Worm (Caenorhabditis elegans) whole organism, L4 larva: Measurements from ENCODE around the gene arl-8.

ENCODE experiments used
- F10B5.3 ChIP-seq: sonication (generic microtip); optimal IDR thresholded peaks from 2 replicates; lab custom pipeline; 2016; ENCODE audit warnings: mild to moderate bottlenecking, missing genetic modification characterization, missing compliant biosample characterization
- F26F4.8 ChIP-seq: fragments of 200-800 bp; sonication (Bioruptor generic); conservative IDR thresholded peaks from 2 replicates; pipeline ENCODE4 v1.3.6; 2022; ENCODE audit warnings: missing genetic modification characterization, missing compliant biosample characterization
- R02D3.7 ChIP-seq: fragments of 150-350 bp; sonication (generic microtip); optimal IDR thresholded peaks from 3 replicates; lab custom pipeline; 2014; ENCODE audit warnings: missing biosample characterization, missing genetic modification characterization
- ama-1 ChIP-seq: fragments of 150-350 bp; optimal IDR thresholded peaks from 2 replicates; lab custom pipeline; 2014; ENCODE audit warnings: inconsistent platforms, mixed read lengths
- cey-2 ChIP-seq: sonication (generic microtip); optimal IDR thresholded peaks from 3 replicates; lab custom pipeline; 2017; ENCODE audit warnings: missing genetic modification characterization, mild to moderate bottlenecking, missing compliant biosample characterization, antibody characterized with exemption, borderline replicate concordance; ENCODE audit not compliant: insufficient read depth
- daf-12 ChIP-seq: fragments of 150-350 bp; optimal IDR thresholded peaks from 2 replicates; lab custom pipeline; 2014; ENCODE audit warnings: missing biosample characterization, missing genetic modification reagents, missing genetic modification characterization
- daf-16 ChIP-seq, 3 experiments: sonication (generic microtip); optimal IDR thresholded peaks; 2 replicates each; lab custom pipeline; 2016 to 2017; ENCODE audit warnings: missing genetic modification characterization in 3 of 3, missing genetic modification reagents in 3 of 3, mild to moderate bottlenecking in 2 of 3, missing compliant biosample characterization in 2 of 3, missing biosample characterization in 1 of 3, moderate library complexity in 1 of 3
- daf-19 ChIP-seq: fragments of 200-800 bp; sonication (Bioruptor generic); conservative IDR thresholded peaks from 2 replicates; pipeline ENCODE4 v1.3.6; 2022; ENCODE audit warnings: missing genetic modification characterization, missing compliant biosample characterization
- daf-8 ChIP-seq: fragments of 200-800 bp; sonication (Bioruptor generic); IDR thresholded peaks from 2 replicates; pipeline ENCODE4 v1.3.6; 2022; ENCODE audit warnings: missing genetic modification characterization, missing compliant biosample characterization
- dmd-6 ChIP-seq: fragments of 200-800 bp; sonication (Bioruptor generic); IDR thresholded peaks from 2 replicates; pipeline ENCODE4 v1.3.6; 2022; ENCODE audit warnings: missing genetic modification reagents, missing genetic modification characterization, missing compliant biosample characterization
- dmd-9 ChIP-seq: fragments of 200-800 bp; sonication (Bioruptor generic); IDR thresholded peaks from 2 replicates; pipeline ENCODE4 v1.3.6; 2022; ENCODE audit warnings: missing genetic modification reagents, missing genetic modification characterization, missing compliant biosample characterization
- duxl-1 ChIP-seq: sonication (generic microtip); optimal IDR thresholded peaks from 2 replicates; lab custom pipeline; 2016; ENCODE audit warnings: mild to moderate bottlenecking, missing genetic modification characterization, moderate library complexity, missing compliant biosample characterization; ENCODE audit not compliant: poor library complexity
- dve-1 ChIP-seq: sonication (generic microtip); optimal IDR thresholded peaks from 2 replicates; lab custom pipeline; 2017; ENCODE audit warnings: antibody characterized with exemption, mild to moderate bottlenecking, missing genetic modification characterization, missing compliant biosample characterization; ENCODE audit not compliant: insufficient read depth
- gei-8 ChIP-seq: fragments of 200-800 bp; sonication (Bioruptor generic); optimal IDR thresholded peaks from 2 replicates; lab custom pipeline; 2018; ENCODE audit warnings: mild to moderate bottlenecking, missing genetic modification characterization, missing compliant biosample characterization
- hmg-1.1 ChIP-seq: fragments of 200-800 bp; sonication (Bioruptor generic); IDR thresholded peaks from 2 replicates; pipeline ENCODE4 v1.3.6; 2022; ENCODE audit warnings: missing genetic modification reagents, missing genetic modification characterization, missing compliant biosample characterization
- lim-7 ChIP-seq: fragments of 200-800 bp; sonication (Bioruptor generic); IDR thresholded peaks from 2 replicates; pipeline ENCODE4 v1.3.6; 2022; ENCODE audit warnings: missing genetic modification characterization, missing compliant biosample characterization
- lin-1 ChIP-seq: fragments of 200-800 bp; sonication (Bioruptor generic); IDR thresholded peaks from 2 replicates; pipeline ENCODE4 v1.3.6; 2022; ENCODE audit warnings: missing genetic modification reagents, missing genetic modification characterization, missing compliant biosample characterization
- madf-9 ChIP-seq: fragments of 200-800 bp; sonication (Bioruptor generic); conservative IDR thresholded peaks from 2 replicates; pipeline ENCODE4 v1.3.6; 2022; ENCODE audit warnings: missing genetic modification reagents, missing genetic modification characterization, missing compliant biosample characterization
- mxl-2 ChIP-seq: fragments of 200-800 bp; sonication (Bioruptor generic); conservative IDR thresholded peaks from 2 replicates; pipeline ENCODE4 v1.3.6; 2022; ENCODE audit warnings: missing genetic modification reagents, missing genetic modification characterization, missing compliant biosample characterization
- nhr-102 ChIP-seq: sonication (generic microtip); optimal IDR thresholded peaks from 2 replicates; lab custom pipeline; 2016; ENCODE audit warnings: mild to moderate bottlenecking, missing genetic modification characterization, moderate library complexity, missing compliant biosample characterization
- nhr-111 ChIP-seq: fragments of 200-800 bp; sonication (Bioruptor generic); optimal IDR thresholded peaks from 2 replicates; lab custom pipeline; 2018; ENCODE audit warnings: mild to moderate bottlenecking, missing genetic modification characterization, missing compliant biosample characterization
- nhr-237 ChIP-seq: sonication (generic microtip); optimal IDR thresholded peaks from 2 replicates; lab custom pipeline; 2017; ENCODE audit warnings: missing biosample characterization, missing genetic modification characterization
- nhr-28 ChIP-seq: fragments of 150-350 bp; optimal IDR thresholded peaks from 2 replicates; lab custom pipeline; 2014; ENCODE audit warnings: missing biosample characterization, missing genetic modification characterization
- nhr-41 ChIP-seq: fragments of 200-800 bp; sonication (Bioruptor generic); IDR thresholded peaks from 2 replicates; pipeline ENCODE4 v1.3.6; 2022; ENCODE audit warnings: missing genetic modification reagents, missing genetic modification characterization, missing compliant biosample characterization
- php-3 ChIP-seq: fragments of 200-800 bp; sonication (Bioruptor generic); IDR thresholded peaks from 2 replicates; pipeline ENCODE4 v1.3.6; 2022; ENCODE audit warnings: missing genetic modification reagents, missing genetic modification characterization, missing compliant biosample characterization
- set-16 ChIP-seq: fragments of 200-800 bp; sonication (Bioruptor generic); IDR thresholded peaks from 2 replicates; pipeline ENCODE4 v1.3.6; 2022; ENCODE audit warnings: missing genetic modification reagents, missing genetic modification characterization, missing compliant biosample characterization
- snpc-1.2 ChIP-seq: fragments of 200-800 bp; sonication (Bioruptor generic); IDR thresholded peaks from 2 replicates; pipeline ENCODE4 v1.3.6; 2022; ENCODE audit warnings: missing genetic modification reagents, missing genetic modification characterization, missing compliant biosample characterization
- snpc-4 ChIP-seq: fragments of 150-350 bp; optimal IDR thresholded peaks from 2 replicates; lab custom pipeline; 2014; ENCODE audit warnings: missing biosample characterization, missing genetic modification characterization
- spr-3 ChIP-seq: fragments of 200-800 bp; sonication (Bioruptor generic); optimal IDR thresholded peaks from 2 replicates; lab custom pipeline; 2018; ENCODE audit warnings: mild to moderate bottlenecking, missing genetic modification characterization, missing compliant biosample characterization
- unc-62 ChIP-seq, 3 experiments: fragments of 150-350 bp in 1 of 3; sonication (generic microtip); optimal IDR thresholded peaks in 2 of 3; peaks in 1 of 3; 1 replicate in 1 of 3; 2 replicates in 2 of 3; lab custom pipeline; 2014 to 2017; ENCODE audit warnings: missing biosample characterization in 3 of 3, missing genetic modification characterization in 3 of 3, missing genetic modification reagents in 3 of 3, missing genotype in 1 of 3
- zfp-2 ChIP-seq: sonication (generic microtip); optimal IDR thresholded peaks from 2 replicates; lab custom pipeline; 2016; ENCODE audit warnings: mild to moderate bottlenecking, missing genetic modification characterization, missing compliant biosample characterization

The arl-8 gene

ce11 chrIV:14797849-14798248 lies at the start of gene arl-8:
arl-8 (plus strand) TSS chrIV:14798149.
- TF ChIP-seq unc-62 (GFP tag; optimal IDR thresholded peaks at IDR 0.05 in 1 of 2; lab: Kevin White, UChicago) (no peak), unc-62 (tag; optimal IDR thresholded peaks at IDR 0.05; lab: Kevin White, UChicago) (no peak), hmg-1.1 (GFP tag; lab: Robert Waterston, UW) (0 out of 2 replicates have a peak, but pooled peaks have one; percentile 0)

ce11 chrIV:14754912-14755311 lies 43.0 kb upstream of the arl-8 start, which contains the start of gene Y57G11C.499:
Y57G11C.499 (minus strand) TSS chrIV:14754934.
- TF ChIP-seq R02D3.7 (tag; lab: Kevin White, UChicago) (no peak), snpc-1.2 (GFP tag; lab: Robert Waterston, UW) (peak; percentile 91), dmd-9 (GFP tag; lab: Robert Waterston, UW) (no peak), duxl-1 (tag; lab: Kevin White, UChicago) (no peak), daf-8 (no peak), F26F4.8 (GFP tag; lab: Robert Waterston, UW) (no peak), nhr-102 (no peak)

ce11 chrIV:14757786-14758185 lies 40.2 kb upstream of the arl-8 start:
- TF ChIP-seq snpc-1.2 (GFP tag; lab: Robert Waterston, UW): peak; percentile 59; the same call in 1 of the 2 replicates
- no peak for TF ChIP-seq nhr-111

- TF ChIP-seq gei-8 (GFP tag; lab: Kevin White, UChicago) (no peak), nhr-102 (no peak), snpc-4 (tag; lab: Kevin White, UChicago) (no peak), F10B5.3 (tag; lab: Kevin White, UChicago) (no peak), dmd-6 (GFP tag; lab: Robert Waterston, UW) (no peak), snpc-1.2 (GFP tag; lab: Robert Waterston, UW) (peak; percentile 65)
Measured at ce11 chrIV:14759662-14760061, 38.3 kb upstream of the arl-8 start.

ce11 chrIV:14760845-14761244 lies 37.1 kb upstream of the arl-8 start, which contains the start of gene ptp-5.2:
ptp-5.2 (minus strand) TSS chrIV:14760945.
- TF ChIP-seq daf-19 (GFP tag; lab: Robert Waterston, UW): no peak
- TF ChIP-seq set-16: no peak
- no peak for TF ChIP-seq lin-1
- no peak for TF ChIP-seq madf-9
- no peak for TF ChIP-seq cey-2 (tag; lab: Kevin White, UChicago)
- no peak for TF ChIP-seq dve-1 (tag; lab: Kevin White, UChicago)
- TF ChIP-seq nhr-41: no peak
- TF ChIP-seq daf-12 (tag; lab: Kevin White, UChicago): no peak
- TF ChIP-seq unc-62 (GFP tag; optimal IDR thresholded peaks at IDR 0.05 in 1 of 2; lab: Kevin White, UChicago): no peak
- TF ChIP-seq unc-62 (tag; optimal IDR thresholded peaks at IDR 0.05; lab: Kevin White, UChicago): no peak
- TF ChIP-seq zfp-2 (tag; lab: Kevin White, UChicago): no peak
- no peak for TF ChIP-seq daf-16 (GFP tag; optimal IDR thresholded peaks at IDR 0.05; lab: Kevin White, UChicago)
- no peak for TF ChIP-seq daf-16 (tag; optimal IDR thresholded peaks at IDR 0.05; lab: Kevin White, UChicago)
- no peak for TF ChIP-seq spr-3 (GFP tag; lab: Kevin White, UChicago)
- TF ChIP-seq php-3: no peak
- no peak for TF ChIP-seq mxl-2 (GFP tag; lab: Robert Waterston, UW)
- no peak for TF ChIP-seq nhr-237
- TF ChIP-seq nhr-102: no peak
- no peak for TF ChIP-seq lim-7 (GFP tag; lab: Robert Waterston, UW)
- TF ChIP-seq ama-1: no peak
- no peak for TF ChIP-seq snpc-4 (tag; lab: Kevin White, UChicago)
- no peak for TF ChIP-seq nhr-28 (tag; lab: Kevin White, UChicago)
- TF ChIP-seq, all 104 proteins: peak for 0
